Worm (Caenorhabditis elegans) whole organism, early embryonic: ENCODE data around the gene Y39A3A.2.

ENCODE experiments used
- ama-1 ChIP-seq: fragments of 150-350 bp; optimal IDR thresholded peaks from 2 replicates; lab custom pipeline; 2014
- tra-4 ChIP-seq: sonication (generic microtip); optimal IDR thresholded peaks from 2 replicates; lab custom pipeline; 2017; ENCODE audit warnings: missing genetic modification characterization, missing compliant biosample characterization

DNA sequence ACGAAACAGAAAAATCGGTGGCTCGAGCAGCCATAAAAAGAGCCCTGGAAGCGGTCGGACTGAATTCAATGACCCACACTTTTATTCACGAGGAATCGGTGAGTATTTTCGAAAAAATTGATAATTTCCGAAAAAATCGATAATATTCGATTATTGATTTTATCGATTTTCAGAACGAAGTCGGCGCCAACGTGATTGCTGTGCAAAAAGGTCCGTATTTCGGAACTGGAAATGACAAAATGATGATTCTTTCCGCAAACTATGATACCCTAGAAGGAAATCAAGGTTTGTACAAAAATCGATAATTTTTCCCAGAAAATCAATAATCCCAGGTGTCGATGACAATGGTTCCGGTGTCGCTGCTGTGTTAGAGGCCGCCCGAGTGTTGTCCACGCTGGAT lies 50.5 kb downstream of the Y39A3A.2 start:
- TF ChIP-seq ama-1 (lab: Kevin White, UChicago): no peak
- no peak for TF ChIP-seq tra-4
